Fruit fly (Drosophila melanogaster): Measurements from ENCODE around the gene sstn.

sstn gene

dm6 chr3L:15089083-15089704 is 5.3 kb downstream of the sstn start (continued):
- no peak for TF ChIP-seq Sry-δ (GFP tag; optimal IDR thresholded peaks at IDR 0.05)
- peak; percentile 31 for TF ChIP-seq CG8924 (tag; optimal IDR thresholded peaks at IDR 0.05)
- no peak for TF ChIP-seq CG3163 (GFP tag; optimal IDR thresholded peaks at IDR 0.05)
- TF ChIP-seq CG42726 (GFP tag; IDR thresholded peaks at IDR 0.05; ENCODE audit: partially characterized antibody): no peak
- no peak for TF ChIP-seq CG6813 (GFP tag; optimal IDR thresholded peaks at IDR 0.05)
- TF ChIP-seq zen (tag; optimal IDR thresholded peaks at IDR 0.05): no peak
- no peak for TF ChIP-seq Trl (optimal IDR thresholded peaks at IDR 0.05)
- no peak for TF ChIP-seq Trl (GFP tag; optimal IDR thresholded peaks at IDR 0.05)
- peak; percentile 27 for TF ChIP-seq CG10267 (tag; optimal IDR thresholded peaks at IDR 0.05)
- peak; percentile 33 for TF ChIP-seq CG17829 (tag; optimal IDR thresholded peaks at IDR 0.05)
- peak; percentile 3 for TF ChIP-seq gsb-n (tag; optimal IDR thresholded peaks at IDR 0.05)
- TF ChIP-seq peb (GFP tag; IDR thresholded peaks at IDR 0.05): no peak
- no peak; the same call in 2 of the 3 replicates for TF ChIP-seq CG11695 (GFP tag; IDR thresholded peaks at IDR 0.05)
- TF ChIP-seq tll (GFP tag; optimal IDR thresholded peaks at IDR 0.05): no peak
- no peak for TF ChIP-seq gt (GFP tag; IDR thresholded peaks at IDR 0.05)
- peak; percentile 56 for TF ChIP-seq CG15269 (tag; optimal IDR thresholded peaks at IDR 0.05)
- no peak for TF ChIP-seq wek (GFP tag; optimal IDR thresholded peaks at IDR 0.05)
- no peak for TF ChIP-seq Xbp1 (GFP tag; optimal IDR thresholded peaks at IDR 0.05)
- TF ChIP-seq CG8281 (tag; optimal IDR thresholded peaks at IDR 0.05): no peak
- no peak for TF ChIP-seq CG12219 (GFP tag; optimal IDR thresholded peaks at IDR 0.05)
- no peak for TF ChIP-seq CG1529 (GFP tag; optimal IDR thresholded peaks at IDR 0.05)
- no peak for TF ChIP-seq CG1832 (GFP tag; optimal IDR thresholded peaks at IDR 0.05)
- no peak for TF ChIP-seq Lhr (GFP tag; optimal IDR thresholded peaks at IDR 0.05)
- TF ChIP-seq corto (GFP tag; optimal IDR thresholded peaks at IDR 0.05): no peak
- TF ChIP-seq trh (GFP tag; optimal IDR thresholded peaks at IDR 0.05): no peak
- no peak for TF ChIP-seq CG11093 (GFP tag; IDR thresholded peaks at IDR 0.05)
- TF ChIP-seq Max (GFP tag; optimal IDR thresholded peaks at IDR 0.05): no peak
- TF ChIP-seq CG17361 (GFP tag; IDR thresholded peaks at IDR 0.05): 0 out of 3 replicates have a peak, but pooled peaks have one; percentile 15
- peak in 1 of 2 experiments; percentile 44 for TF ChIP-seq bsh (GFP tag; optimal IDR thresholded peaks at IDR 0.05)
- TF ChIP-seq ind (GFP tag; optimal IDR thresholded peaks at IDR 0.05): no peak
- no peak for TF ChIP-seq CG4707 (GFP tag; optimal IDR thresholded peaks at IDR 0.05)
- TF ChIP-seq CG14667 (GFP tag; IDR thresholded peaks at IDR 0.05): no peak
- peak; percentile 15 for TF ChIP-seq Meics (GFP tag; optimal IDR thresholded peaks at IDR 0.05)
- no peak for TF ChIP-seq TFAM (GFP tag; optimal IDR thresholded peaks at IDR 0.05)
- TF ChIP-seq vnd (GFP tag; IDR thresholded peaks at IDR 0.05; ENCODE audit: partially characterized antibody): no peak
- TF ChIP-seq ttk (GFP tag; IDR thresholded peaks at IDR 0.05): no peak
- TF ChIP-seq Adf1 (GFP tag; IDR thresholded peaks at IDR 0.05): no peak
- peak; percentile 82 for TF ChIP-seq Blimp-1 (GFP tag; optimal IDR thresholded peaks at IDR 0.05)
- no peak for TF ChIP-seq CG7357 (GFP tag; IDR thresholded peaks at IDR 0.05)
- no peak for TF ChIP-seq CG2199 (GFP tag; IDR thresholded peaks at IDR 0.05)
- no peak for TF ChIP-seq HLH4C (GFP tag; IDR thresholded peaks at IDR 0.05; ENCODE audit: partially characterized antibody)
- TF ChIP-seq CG15696 (tag; optimal IDR thresholded peaks at IDR 0.05): no peak
- no peak for TF ChIP-seq dimm (GFP tag; IDR thresholded peaks at IDR 0.05)
- peak; percentile 10 for TF ChIP-seq CG17385 (GFP tag; optimal IDR thresholded peaks at IDR 0.05)
- no peak for TF ChIP-seq Neu2 (GFP tag; optimal IDR thresholded peaks at IDR 0.05; ENCODE audit: borderline replicate concordance)
- no peak for TF ChIP-seq HLH54F (GFP tag; optimal IDR thresholded peaks at IDR 0.05)
- no peak for TF ChIP-seq CG4854 (GFP tag; optimal IDR thresholded peaks at IDR 0.05)
- TF ChIP-seq Opbp (GFP tag; IDR thresholded peaks at IDR 0.05; ENCODE audit: partially characterized antibody): no peak
- TF ChIP-seq CG13296 (GFP tag; optimal IDR thresholded peaks at IDR 0.05): peak; percentile 18
- no peak for TF ChIP-seq fd64A (GFP tag; optimal IDR thresholded peaks at IDR 0.05)
